Worm (Caenorhabditis elegans) whole organism, young adult: ENCODE results near the gene F38A5.2.

Source experiments
- D2030.7 ChIP-seq: fragments of 200-800 bp; sonication (Bioruptor generic); IDR thresholded peaks from 2 replicates; pipeline ENCODE4 v1.3.6; 2022; ENCODE audit warnings: missing genetic modification reagents, missing genetic modification characterization, missing compliant biosample characterization
- Y79H2A.3 ChIP-seq: fragments of 200-800 bp; sonication (Bioruptor generic); conservative IDR thresholded peaks from 2 replicates; pipeline ENCODE4 v1.3.6; 2022; ENCODE audit warnings: missing genetic modification reagents, missing genetic modification characterization, missing compliant biosample characterization
- athp-1 ChIP-seq: sonication (generic microtip); optimal IDR thresholded peaks from 2 replicates; lab custom pipeline; 2017; ENCODE audit warnings: mild to moderate bottlenecking, missing genetic modification characterization, missing compliant biosample characterization
- ceh-27 ChIP-seq: fragments of 200-800 bp; sonication (Bioruptor generic); optimal IDR thresholded peaks from 2 replicates; lab custom pipeline; 2018; ENCODE audit warnings: mild to moderate bottlenecking, missing genetic modification characterization, moderate library complexity, missing compliant biosample characterization
- dox-1 ChIP-seq: fragments of 200-800 bp; sonication (Bioruptor generic); IDR thresholded peaks from 2 replicates; pipeline ENCODE4 v1.3.6; 2022; ENCODE audit warnings: missing genetic modification reagents, missing genetic modification characterization, missing compliant biosample characterization
- lin-35 ChIP-seq, 3 experiments: fragments of 150-350 bp in 2 of 3; sonication (generic microtip) in 1 of 3; optimal IDR thresholded peaks; 2 replicates each; lab custom pipeline; 2014 to 2018; ENCODE audit warnings: missing biosample characterization in 3 of 3, missing genetic modification characterization in 3 of 3, missing genetic modification reagents in 3 of 3
- nhr-27 ChIP-seq: fragments of 200-800 bp; sonication (Bioruptor generic); optimal IDR thresholded peaks from 2 replicates; lab custom pipeline; 2018; ENCODE audit warnings: mild to moderate bottlenecking, missing genetic modification characterization, moderate library complexity, missing compliant biosample characterization
- snpc-1.1 ChIP-seq: sonication (generic microtip); optimal IDR thresholded peaks from 2 replicates; lab custom pipeline; 2017; ENCODE audit warnings: missing genetic modification characterization, mild to moderate bottlenecking, missing compliant biosample characterization, antibody characterized with exemption, moderate library complexity, missing genotype, missing genetic modification reagents; ENCODE audit not compliant: insufficient read depth
- unc-62 ChIP-seq: fragments of 150-350 bp; optimal IDR thresholded peaks from 2 replicates; lab custom pipeline; 2014; ENCODE audit warnings: missing biosample characterization, missing genetic modification reagents, missing genetic modification characterization

- TF ChIP-seq D2030.7 (GFP tag; lab: Robert Waterston, UW) (peak; percentile 69), dox-1 (GFP tag; lab: Robert Waterston, UW) (peak; percentile 76; the same call in 1 of the 2 replicates), nhr-27 (no peak), athp-1 (no peak), Y79H2A.3 (no peak), unc-62 (GFP tag; lab: Kevin White, UChicago) (no peak), lin-35 (GFP tag; optimal IDR thresholded peaks at IDR 0.05; lab: Kevin White, UChicago) (peak in 1 of 3 experiments; percentile 43), ceh-27 (peak; percentile 73), snpc-1.1 (tag; lab: Kevin White, UChicago) (no peak)
These were observed at the start of gene F38A5.2, which contains the start of gene dnj-11 for ce11 chrIV:6585397-6585921.
